Fruit fly (Drosophila melanogaster): ENCODE data around the gene CG6000.

Gene CG6000

dm6 chr3R:24047226-24047976 is 6.8 kb upstream of the CG6000 start, which contains the start of gene CG5986:
Gene CG5986 (plus strand): TSS chr3R:24047790.
- TF ChIP-seq Dll (optimal IDR thresholded peaks at IDR 0.05) (peak; percentile 72), CG8478 (optimal IDR thresholded peaks at IDR 0.05) (no peak)

DNA sequence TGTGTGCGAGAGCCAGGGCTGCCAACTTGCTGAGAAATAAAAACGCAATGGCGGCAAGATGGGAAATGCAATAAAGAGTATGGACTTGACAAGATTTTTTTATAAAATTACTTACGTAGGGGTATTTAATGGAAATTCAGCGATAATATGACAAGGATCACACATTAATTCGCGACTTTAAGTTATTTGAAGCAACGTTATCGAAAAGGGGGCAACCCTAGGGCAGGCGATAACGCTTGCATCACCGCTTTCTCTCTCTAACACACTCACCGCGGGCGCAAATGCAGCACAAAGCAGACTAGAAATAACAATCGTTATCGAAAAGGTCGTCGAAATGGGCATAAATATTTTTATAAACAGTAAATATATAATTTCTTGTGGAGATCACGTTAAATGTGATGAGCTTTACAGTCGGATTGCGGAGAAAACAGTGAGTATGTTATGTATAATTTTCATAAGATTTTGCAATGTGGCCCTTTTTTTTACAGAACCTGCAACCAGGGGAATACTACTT is 6.1 kb upstream of the CG6000 start, which contains the start of gene Rox8:
Gene Rox8 (minus strand): TSS at position 268 of the 514 bp plus-strand sequence.
- TF ChIP-seq usp (GFP tag; optimal IDR thresholded peaks at IDR 0.05) (no peak), pan (optimal IDR thresholded peaks at IDR 0.05) (no peak), CG8478 (optimal IDR thresholded peaks at IDR 0.05) (no peak), EcR (GFP tag; optimal IDR thresholded peaks at IDR 0.05) (no peak), Dll (optimal IDR thresholded peaks at IDR 0.05) (no peak), psq (optimal IDR thresholded peaks at IDR 0.05) (no peak)

- no peak for TF ChIP-seq CG8478 (optimal IDR thresholded peaks at IDR 0.05)
Measured at dm6 chr3R:24050690-24051440, 3.3 kb upstream of the CG6000 start, which contains the start of the genes Atg6 and Pisd. Gene Atg6 (minus strand): TSS chr3R:24050782. Gene Pisd (plus strand): TSS chr3R:24050783.

DNA sequence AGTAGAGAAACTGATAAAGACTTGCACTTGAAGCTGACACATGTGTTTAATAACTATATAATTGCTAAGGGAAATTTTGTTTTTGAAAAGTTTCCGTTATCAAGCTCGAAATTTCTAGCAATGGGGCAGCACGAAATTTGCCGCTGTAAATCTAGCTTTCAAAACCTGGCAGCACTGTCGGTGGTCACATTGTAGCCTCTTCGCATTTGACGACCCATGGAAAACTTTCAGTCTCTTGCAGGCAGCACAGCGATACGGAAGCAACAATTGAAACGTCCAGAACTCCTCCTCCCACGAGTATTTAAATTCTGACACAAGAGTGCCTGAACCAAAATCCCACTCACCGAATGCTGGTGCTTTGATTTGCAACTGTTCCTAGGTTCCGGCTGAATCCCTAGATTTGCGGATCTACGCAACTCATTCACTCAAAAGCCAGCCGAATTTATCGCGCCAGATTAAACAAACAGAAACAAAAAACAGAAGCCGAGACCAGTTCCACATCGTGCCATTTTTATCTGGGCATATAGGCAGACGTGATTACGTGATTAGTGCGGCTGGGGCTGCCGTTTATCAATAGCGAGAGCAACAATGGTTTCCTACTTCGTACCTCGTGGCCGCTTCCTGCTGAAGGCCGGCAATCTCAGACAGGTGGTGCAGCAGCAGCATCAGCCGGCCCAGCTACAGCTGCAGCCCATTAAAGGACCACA is 2.6 kb upstream of the CG6000 start:
- no peak for TF ChIP-seq pan (optimal IDR thresholded peaks at IDR 0.05)
- TF ChIP-seq EcR (GFP tag; optimal IDR thresholded peaks at IDR 0.05), result no peak
- TF ChIP-seq Dll (optimal IDR thresholded peaks at IDR 0.05), result no peak
- no peak for TF ChIP-seq psq (optimal IDR thresholded peaks at IDR 0.05)
- TF ChIP-seq CG8478 (optimal IDR thresholded peaks at IDR 0.05), result no peak
- TF ChIP-seq usp (GFP tag; optimal IDR thresholded peaks at IDR 0.05), result no peak

- TF ChIP-seq pan (optimal IDR thresholded peaks at IDR 0.05) (no peak), Dll (optimal IDR thresholded peaks at IDR 0.05) (no peak), CG8478 (optimal IDR thresholded peaks at IDR 0.05) (no peak), psq (optimal IDR thresholded peaks at IDR 0.05) (no peak), EcR (GFP tag; optimal IDR thresholded peaks at IDR 0.05) (no peak), usp (GFP tag; optimal IDR thresholded peaks at IDR 0.05) (no peak)
Measured at dm6 chr3R:24053506-24054102, 587 bp upstream of the CG6000 start.

DNA sequence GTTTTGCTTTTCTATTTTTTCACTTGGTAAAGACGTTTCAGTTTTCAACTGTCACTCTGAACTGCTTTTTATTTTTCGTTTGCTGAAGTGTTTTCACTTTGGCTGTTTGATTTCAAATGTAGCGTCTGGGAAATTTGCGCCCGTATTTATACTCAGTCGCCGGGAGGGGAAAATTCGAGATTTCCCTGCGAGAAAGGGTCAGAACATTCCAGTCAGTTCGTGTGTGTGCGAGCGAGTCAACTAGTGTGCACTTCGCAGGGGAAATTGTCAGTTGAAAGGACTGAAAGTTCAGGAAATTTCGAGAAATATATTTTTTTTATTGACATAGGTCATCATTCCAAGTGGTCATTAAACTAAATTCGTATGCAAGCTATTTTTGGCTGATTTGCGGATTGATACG is 3.0 kb downstream of the CG6000 start, which contains the start of gene Hsp68:
Gene Hsp68 (minus strand): TSS at position 123 of the 400 bp plus-strand sequence.
- TF ChIP-seq CG8478 (optimal IDR thresholded peaks at IDR 0.05) (peak; percentile 66), EcR (GFP tag; optimal IDR thresholded peaks at IDR 0.05) (no peak)

DNA sequence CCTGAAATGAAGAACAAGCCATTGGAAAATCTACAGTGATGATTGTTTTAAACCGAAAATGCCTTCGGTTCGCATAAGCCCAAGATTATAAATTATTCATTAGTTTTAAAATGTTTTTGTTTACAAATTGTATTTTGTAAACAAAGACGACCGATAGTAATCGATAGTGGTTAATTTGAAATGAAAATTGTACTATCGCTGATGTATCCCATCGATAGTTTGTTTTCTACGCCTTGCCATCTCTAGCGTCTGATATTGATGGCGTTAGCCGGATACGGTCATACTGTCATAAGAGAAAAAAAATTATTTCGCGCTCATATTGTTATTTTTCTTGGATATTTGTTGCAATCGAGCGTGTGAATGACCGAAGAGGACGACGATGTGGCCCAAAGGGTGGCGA is 3.9 kb downstream of the CG6000 start, which contains the start of gene SMC1:
Gene SMC1 (plus strand): TSS at position 247 of the 400 bp plus-strand sequence.
- TF ChIP-seq Dll (optimal IDR thresholded peaks at IDR 0.05) (no peak), CG8478 (optimal IDR thresholded peaks at IDR 0.05) (no peak), pan (optimal IDR thresholded peaks at IDR 0.05) (no peak), usp (GFP tag; optimal IDR thresholded peaks at IDR 0.05) (no peak), psq (optimal IDR thresholded peaks at IDR 0.05) (no peak), EcR (GFP tag; optimal IDR thresholded peaks at IDR 0.05) (no peak)

DNA sequence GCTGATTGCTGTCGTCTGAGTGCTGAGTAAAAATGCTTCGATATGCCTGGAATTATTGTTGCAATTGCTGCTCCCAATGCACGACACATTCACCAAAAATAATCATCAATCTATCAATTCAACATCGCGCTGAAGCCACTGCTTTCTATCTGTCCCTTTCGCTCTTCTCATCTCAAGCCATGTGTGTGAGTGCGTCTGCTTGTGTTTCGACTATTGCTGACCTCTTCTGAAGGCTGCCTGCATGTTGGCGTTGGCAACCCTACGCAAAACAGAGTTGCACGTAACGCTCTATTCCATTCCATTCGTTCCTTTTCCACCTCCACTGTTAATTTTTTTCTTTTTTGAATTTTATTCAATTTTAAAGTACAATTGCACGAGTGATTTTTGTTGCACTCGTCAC is 11.5 kb downstream of the CG6000 start:
- TF ChIP-seq CG8478 (optimal IDR thresholded peaks at IDR 0.05) (no peak), Dll (optimal IDR thresholded peaks at IDR 0.05) (no peak)

DNA sequence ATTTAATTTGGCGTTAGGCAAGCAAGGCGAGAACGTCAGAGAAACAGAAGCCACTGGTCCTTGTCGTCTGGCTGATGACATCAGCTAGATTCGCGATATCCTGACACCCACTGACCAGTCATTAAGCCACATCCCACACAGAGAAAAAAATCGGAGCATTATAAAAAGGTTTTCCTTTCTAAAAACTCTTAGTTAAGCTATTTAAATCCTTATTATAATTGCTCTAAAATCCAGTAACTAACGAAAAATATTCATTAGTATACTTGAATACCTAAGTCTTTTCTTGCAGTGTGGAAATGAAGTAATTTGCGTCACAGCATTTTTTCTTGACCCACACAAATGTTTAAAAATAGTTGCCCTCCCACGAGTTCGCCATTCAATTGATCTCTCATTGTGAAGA is 14.6 kb downstream of the CG6000 start:
- TF ChIP-seq EcR (GFP tag; optimal IDR thresholded peaks at IDR 0.05) (no peak), pan (optimal IDR thresholded peaks at IDR 0.05) (no peak), usp (GFP tag; optimal IDR thresholded peaks at IDR 0.05) (no peak), CG8478 (optimal IDR thresholded peaks at IDR 0.05) (no peak), Dll (optimal IDR thresholded peaks at IDR 0.05) (no peak), psq (optimal IDR thresholded peaks at IDR 0.05) (no peak)

dm6 chr3R:24069965-24070364 is 15.8 kb downstream of the CG6000 start:
- TF ChIP-seq usp (GFP tag; optimal IDR thresholded peaks at IDR 0.05) (no peak), pan (optimal IDR thresholded peaks at IDR 0.05) (no peak), EcR (GFP tag; optimal IDR thresholded peaks at IDR 0.05) (no peak), CG8478 (optimal IDR thresholded peaks at IDR 0.05) (no peak), psq (optimal IDR thresholded peaks at IDR 0.05) (no peak), Dll (optimal IDR thresholded peaks at IDR 0.05) (no peak)

dm6 chr3R:24073703-24074102 is 19.5 kb downstream of the CG6000 start:
- no peak for TF ChIP-seq psq (optimal IDR thresholded peaks at IDR 0.05)

dm6 chr3R:24079110-24079509 is 24.9 kb downstream of the CG6000 start:
- TF ChIP-seq Dll (optimal IDR thresholded peaks at IDR 0.05) (no peak), psq (optimal IDR thresholded peaks at IDR 0.05) (no peak), usp (GFP tag; optimal IDR thresholded peaks at IDR 0.05) (no peak), EcR (GFP tag; optimal IDR thresholded peaks at IDR 0.05) (no peak), pan (optimal IDR thresholded peaks at IDR 0.05) (no peak), CG8478 (optimal IDR thresholded peaks at IDR 0.05) (no peak)
